Fruit fly (Drosophila melanogaster): ENCODE results near the gene Cpr12A.

Gene Cpr12A

DNA sequence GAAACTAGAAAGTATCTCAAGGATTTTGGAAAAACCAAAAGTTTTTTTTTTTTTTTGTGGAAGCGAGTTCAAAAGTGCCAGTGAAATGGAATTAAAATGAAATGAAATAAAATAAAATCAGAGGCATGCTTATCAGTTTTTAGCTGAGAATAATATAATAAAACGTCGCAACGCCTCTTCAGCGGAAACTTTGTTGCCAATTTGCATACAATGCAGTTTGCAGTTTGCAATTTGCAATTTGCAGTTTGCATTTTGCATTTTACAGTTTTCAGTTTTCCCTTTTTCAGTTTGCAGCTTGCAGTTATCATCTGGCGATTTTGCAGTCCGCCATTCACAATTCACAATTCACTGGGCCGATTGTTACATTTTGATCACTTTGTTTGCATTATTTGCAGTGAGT, 25.4 kb downstream of the Cpr12A start:
- TF ChIP-seq CG4496 (GFP tag; IDR thresholded peaks at IDR 0.05), result no peak
- no peak for TF ChIP-seq CG34367 (tag; optimal IDR thresholded peaks at IDR 0.05)
- no peak for TF ChIP-seq CG8159 (tag; optimal IDR thresholded peaks at IDR 0.05)
- TF ChIP-seq CG15710 (tag; optimal IDR thresholded peaks at IDR 0.05), result no peak
- no peak for TF ChIP-seq CG17806 (tag; optimal IDR thresholded peaks at IDR 0.05)
- no peak for TF ChIP-seq Ets98B (GFP tag; IDR thresholded peaks at IDR 0.05)
- TF ChIP-seq CG32121 (GFP tag; IDR thresholded peaks at IDR 0.05), result no peak
- TF ChIP-seq CG12605 (GFP tag; IDR thresholded peaks at IDR 0.05), result no peak

- no peak for TF ChIP-seq CG14655 (GFP tag; optimal IDR thresholded peaks at IDR 0.05)
- peak; percentile 25 for TF ChIP-seq EcR (GFP tag; optimal IDR thresholded peaks at IDR 0.05)
Measured at dm6 chrX:13570255-13570654, 26.8 kb downstream of the Cpr12A start.

DNA sequence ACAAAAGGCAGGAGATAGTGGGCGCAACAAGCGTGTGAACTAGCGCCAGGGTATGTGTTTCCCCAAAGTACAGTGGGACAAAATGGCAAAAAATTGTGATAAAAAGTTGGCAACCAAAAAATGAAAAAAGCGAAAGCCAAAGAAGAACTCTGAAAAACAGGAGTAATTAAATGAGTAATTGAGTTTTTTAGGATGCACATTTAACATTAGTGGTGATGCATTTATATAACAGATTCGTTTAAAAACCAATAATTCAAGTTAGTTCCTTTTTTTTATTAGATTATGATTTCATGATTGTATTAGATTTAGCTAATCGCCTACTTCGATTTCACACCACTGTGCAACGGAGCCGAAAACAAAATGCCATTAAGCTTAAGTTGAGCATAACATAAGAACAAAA, 28.9 kb downstream of the Cpr12A start:
- TF ChIP-seq EcR (GFP tag; optimal IDR thresholded peaks at IDR 0.05) (no peak), CG9948 (tag; optimal IDR thresholded peaks at IDR 0.05) (peak; percentile 40), CG13204 (GFP tag; optimal IDR thresholded peaks at IDR 0.05) (no peak), CG15710 (tag; optimal IDR thresholded peaks at IDR 0.05) (peak; percentile 5), CG8159 (tag; optimal IDR thresholded peaks at IDR 0.05) (peak; percentile 45), Pif1A (GFP tag; optimal IDR thresholded peaks at IDR 0.05) (peak; percentile 51), Pif1B (GFP tag; optimal IDR thresholded peaks at IDR 0.05) (peak; percentile 45), CG4496 (GFP tag; IDR thresholded peaks at IDR 0.05) (0 out of 3 replicates have a peak, but pooled peaks have one; percentile 23), D1 (tag; optimal IDR thresholded peaks at IDR 0.05) (no peak), CG17806 (tag; optimal IDR thresholded peaks at IDR 0.05) (peak; percentile 27), Ets98B (GFP tag; IDR thresholded peaks at IDR 0.05) (peak; percentile 14; the same call in 1 of the 2 replicates), Snoo (tag; optimal IDR thresholded peaks at IDR 0.05) (peak; percentile 24), CG8301 (tag; optimal IDR thresholded peaks at IDR 0.05) (peak; percentile 59), CG32121 (GFP tag; IDR thresholded peaks at IDR 0.05) (peak; percentile 22; the same call in 1 of the 2 replicates), gl (tag; optimal IDR thresholded peaks at IDR 0.05) (no peak), CG10348 (GFP tag; IDR thresholded peaks at IDR 0.05) (no peak), CG14655 (GFP tag; optimal IDR thresholded peaks at IDR 0.05) (peak; percentile 73)

dm6 chrX:13579322-13579721, 35.9 kb downstream of the Cpr12A start:
- no peak for TF ChIP-seq CG8159 (tag; optimal IDR thresholded peaks at IDR 0.05)
- no peak for TF ChIP-seq rn (GFP tag; IDR thresholded peaks at IDR 0.05)
- no peak for TF ChIP-seq CG17806 (tag; optimal IDR thresholded peaks at IDR 0.05)
- no peak for TF ChIP-seq CG34367 (tag; optimal IDR thresholded peaks at IDR 0.05)
- no peak for TF ChIP-seq CG8301 (tag; optimal IDR thresholded peaks at IDR 0.05)
- no peak for TF ChIP-seq Pif1A (GFP tag; optimal IDR thresholded peaks at IDR 0.05)
- TF ChIP-seq D1 (tag; optimal IDR thresholded peaks at IDR 0.05), result no peak
- TF ChIP-seq CG10348 (GFP tag; IDR thresholded peaks at IDR 0.05), result no peak
- no peak for TF ChIP-seq CG12605 (GFP tag; IDR thresholded peaks at IDR 0.05)
- no peak for TF ChIP-seq Pif1B (GFP tag; optimal IDR thresholded peaks at IDR 0.05)
- no peak for TF ChIP-seq gl (tag; optimal IDR thresholded peaks at IDR 0.05)
- TF ChIP-seq CG14655 (GFP tag; optimal IDR thresholded peaks at IDR 0.05), result no peak
- no peak for TF ChIP-seq CG32121 (GFP tag; IDR thresholded peaks at IDR 0.05)
- TF ChIP-seq Snoo (tag; optimal IDR thresholded peaks at IDR 0.05), result no peak

dm6 chrX:13586888-13587287, 43.4 kb downstream of the Cpr12A start:
- TF ChIP-seq Ets98B (GFP tag; IDR thresholded peaks at IDR 0.05), result no peak
- no peak for TF ChIP-seq CG32121 (GFP tag; IDR thresholded peaks at IDR 0.05)
- TF ChIP-seq rn (GFP tag; IDR thresholded peaks at IDR 0.05), result no peak
- no peak for TF ChIP-seq fd96Ca (GFP tag; IDR thresholded peaks at IDR 0.05)
- TF ChIP-seq CG4496 (GFP tag; IDR thresholded peaks at IDR 0.05), result no peak
- no peak for TF ChIP-seq D1 (tag; optimal IDR thresholded peaks at IDR 0.05)
- no peak for TF ChIP-seq CG15710 (tag; optimal IDR thresholded peaks at IDR 0.05)
- TF ChIP-seq CG12605 (GFP tag; IDR thresholded peaks at IDR 0.05), result no peak
- no peak for TF ChIP-seq CG34367 (tag; optimal IDR thresholded peaks at IDR 0.05)
- no peak for TF ChIP-seq CG8301 (tag; optimal IDR thresholded peaks at IDR 0.05)
- no peak for TF ChIP-seq CG13204 (GFP tag; optimal IDR thresholded peaks at IDR 0.05)
- TF ChIP-seq Pif1B (GFP tag; optimal IDR thresholded peaks at IDR 0.05), result no peak
- no peak for TF ChIP-seq CG8159 (tag; optimal IDR thresholded peaks at IDR 0.05)
- no peak for TF ChIP-seq CG10348 (GFP tag; IDR thresholded peaks at IDR 0.05)
- no peak for TF ChIP-seq CG14655 (GFP tag; optimal IDR thresholded peaks at IDR 0.05)

- TF ChIP-seq CG10348 (GFP tag; IDR thresholded peaks at IDR 0.05) (no peak), CG15710 (tag; optimal IDR thresholded peaks at IDR 0.05) (no peak), CG9948 (tag; optimal IDR thresholded peaks at IDR 0.05) (no peak), CG13204 (GFP tag; optimal IDR thresholded peaks at IDR 0.05) (no peak), Pif1A (GFP tag; optimal IDR thresholded peaks at IDR 0.05) (no peak), CG8159 (tag; optimal IDR thresholded peaks at IDR 0.05) (no peak), CG12605 (GFP tag; IDR thresholded peaks at IDR 0.05) (no peak), CG8301 (tag; optimal IDR thresholded peaks at IDR 0.05) (no peak), CG17806 (tag; optimal IDR thresholded peaks at IDR 0.05) (no peak), rn (GFP tag; IDR thresholded peaks at IDR 0.05) (no peak), Snoo (tag; optimal IDR thresholded peaks at IDR 0.05) (no peak), fd96Ca (GFP tag; IDR thresholded peaks at IDR 0.05) (no peak), gl (tag; optimal IDR thresholded peaks at IDR 0.05) (no peak), EcR (GFP tag; optimal IDR thresholded peaks at IDR 0.05) (no peak), CG14655 (GFP tag; optimal IDR thresholded peaks at IDR 0.05) (no peak), Ets98B (GFP tag; IDR thresholded peaks at IDR 0.05) (no peak), D1 (tag; optimal IDR thresholded peaks at IDR 0.05) (no peak), Pif1B (GFP tag; optimal IDR thresholded peaks at IDR 0.05) (no peak)
Measured at dm6 chrX:13593667-13594066, 50.2 kb downstream of the Cpr12A start.

Measured in whole organism, pupa.